Worm (Caenorhabditis elegans) whole organism, mixed stage, embryonic: ENCODE data around the gene clc-11.

Experiments
- M03D4.4 ChIP-seq: sonication (generic microtip); optimal IDR thresholded peaks from 2 replicates; lab custom pipeline; 2017; ENCODE audit warnings: mild to moderate bottlenecking, missing genetic modification characterization, missing compliant biosample characterization
- ceh-39 ChIP-seq: fragments of 150-350 bp; optimal IDR thresholded peaks from 2 replicates; lab custom pipeline; 2014; ENCODE audit warnings: missing biosample characterization, missing genetic modification characterization
- elt-1 ChIP-seq: sonication (generic microtip); optimal IDR thresholded peaks from 2 replicates; lab custom pipeline; 2017; ENCODE audit warnings: missing genetic modification characterization, mild to moderate bottlenecking, missing compliant biosample characterization, antibody characterized with exemption, moderate library complexity, borderline replicate concordance; ENCODE audit not compliant: insufficient read depth
- lsy-2 ChIP-seq: fragments of 150-350 bp; optimal IDR thresholded peaks from 2 replicates; lab custom pipeline; 2014; ENCODE audit warnings: missing biosample characterization, missing genetic modification characterization
- mls-2 ChIP-seq: sonication (generic microtip); optimal IDR thresholded peaks from 2 replicates; lab custom pipeline; 2016; ENCODE audit warnings: mild to moderate bottlenecking, missing genetic modification characterization, moderate library complexity, missing compliant biosample characterization
- nhr-28 ChIP-seq: fragments of 150-350 bp; optimal IDR thresholded peaks from 2 replicates; lab custom pipeline; 2014; ENCODE audit warnings: missing biosample characterization, missing genetic modification characterization
- pha-4 ChIP-seq: fragments of 150-350 bp; optimal IDR thresholded peaks from 2 replicates; lab custom pipeline; 2018; ENCODE audit warnings: missing biosample characterization, missing genetic modification reagents, missing genetic modification characterization
- sem-2 ChIP-seq: fragments of 200-800 bp; sonication (Bioruptor generic); optimal IDR thresholded peaks from 2 replicates; lab custom pipeline; 2018; ENCODE audit warnings: mild to moderate bottlenecking, missing genetic modification characterization, missing compliant biosample characterization
- unc-120 ChIP-seq: sonication (generic microtip); optimal IDR thresholded peaks from 2 replicates; lab custom pipeline; 2017; ENCODE audit warnings: missing genetic modification characterization, missing compliant biosample characterization; ENCODE audit not compliant: poor library complexity, severe bottlenecking
- unc-62 ChIP-seq: fragments of 150-350 bp; optimal IDR thresholded peaks from 2 replicates; lab custom pipeline; 2014; ENCODE audit warnings: missing biosample characterization, missing genetic modification reagents, missing genetic modification characterization
- ztf-11 ChIP-seq: fragments of 150-350 bp; optimal IDR thresholded peaks from 2 replicates; lab custom pipeline; 2014; ENCODE audit warnings: missing biosample characterization, missing genetic modification characterization

DNA sequence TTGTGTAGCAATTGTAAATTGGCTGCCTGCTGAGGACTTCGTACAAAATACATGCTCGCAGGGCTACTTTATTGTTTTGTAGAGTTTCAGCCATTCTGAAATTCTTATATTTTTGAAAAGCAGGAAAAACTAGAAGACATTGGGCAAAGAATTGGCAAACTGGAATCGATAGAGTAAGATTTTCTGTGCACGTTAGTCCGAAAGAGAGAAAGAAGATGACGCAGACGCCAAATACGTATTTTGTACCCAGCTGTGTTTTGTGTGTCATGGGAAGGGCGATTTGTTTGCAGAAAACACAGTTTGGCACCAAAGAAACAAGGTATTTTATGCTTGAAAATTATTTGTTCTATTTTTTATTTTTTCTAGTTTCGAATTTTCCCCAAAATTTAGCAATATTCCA is 12.0 kb downstream of the clc-11 start, which contains the start of gene fbxa-143:
- no peak for TF ChIP-seq ztf-11
- TF ChIP-seq lsy-2 (tag; lab: Kevin White, UChicago), result no peak
- no peak for TF ChIP-seq nhr-28 (tag; lab: Kevin White, UChicago)
- no peak for TF ChIP-seq elt-1 (tag; lab: Kevin White, UChicago)
- no peak for TF ChIP-seq unc-62 (GFP tag; lab: Kevin White, UChicago)
- TF ChIP-seq pha-4 (tag; lab: Kevin White, UChicago), result no peak
- no peak for TF ChIP-seq ceh-39 (tag; lab: Kevin White, UChicago)
- TF ChIP-seq unc-120, result no peak
- TF ChIP-seq mls-2 (tag; lab: Kevin White, UChicago), result no peak
- no peak for TF ChIP-seq M03D4.4 (tag; lab: Kevin White, UChicago)
- no peak for TF ChIP-seq sem-2 (GFP tag; lab: Kevin White, UChicago)
